Fruit fly (Drosophila melanogaster) whole organism, adult: ENCODE data around the gene ArgRS.
"Not testable (repeated sequence)": the region's sequence is repeated elsewhere in the genome, so short reads cannot be mapped to it uniquely, and the experiment has no call there.

Experiments
- CG5204 ChIP-seq: fragments of 200-800 bp; sonication (Bioruptor generic); optimal IDR thresholded peaks from 2 replicates; lab custom pipeline; 2016; ENCODE audit warnings: missing biosample characterization, missing genetic modification characterization
- ovo ChIP-seq: fragments of 200-800 bp; sonication (Bioruptor generic); optimal IDR thresholded peaks from 2 replicates; lab custom pipeline; 2016; ENCODE audit warnings: missing biosample characterization, missing genetic modification characterization

dm6 chrX:15799085-15799557, 44.8 kb downstream of the ArgRS start, which contains the start of the genes sordd2 and CG15602:
- not testable (repeated sequence) for TF ChIP-seq ovo; CG5204 (GFP tag; lab: Kevin White, UChicago)
